Worm (Caenorhabditis elegans) whole organism, mixed stage, embryonic: ENCODE measurements around the gene spe-39.
A peak's percentile ranks its signal among the peaks of the same experiment; 100 is the strongest.

Experiments
- M03D4.4 ChIP-seq: sonication (generic microtip); optimal IDR thresholded peaks from 2 replicates; lab custom pipeline; 2017; ENCODE audit warnings: mild to moderate bottlenecking, missing genetic modification characterization, missing compliant biosample characterization
- blmp-1 ChIP-seq: fragments of 150-350 bp; optimal IDR thresholded peaks from 2 replicates; lab custom pipeline; 2014; ENCODE audit warnings: missing biosample characterization, missing genetic modification characterization
- ceh-39 ChIP-seq: fragments of 150-350 bp; optimal IDR thresholded peaks from 2 replicates; lab custom pipeline; 2014; ENCODE audit warnings: missing biosample characterization, missing genetic modification characterization
- ceh-43 ChIP-seq: fragments of 200-800 bp; sonication (Bioruptor generic); optimal IDR thresholded peaks from 2 replicates; lab custom pipeline; 2018; ENCODE audit warnings: mild to moderate bottlenecking, missing genetic modification characterization, moderate library complexity, missing compliant biosample characterization
- ceh-83 ChIP-seq: fragments of 200-800 bp; sonication (Bioruptor generic); optimal IDR thresholded peaks from 2 replicates; lab custom pipeline; 2018; ENCODE audit warnings: mild to moderate bottlenecking, missing genetic modification characterization, missing compliant biosample characterization
- ces-1 ChIP-seq: fragments of 150-350 bp; optimal IDR thresholded peaks from 2 replicates; lab custom pipeline; 2014; ENCODE audit warnings: missing biosample characterization, missing genetic modification reagents, missing genetic modification characterization
- cnd-1 ChIP-seq: fragments of 200-800 bp; sonication (Bioruptor generic); optimal IDR thresholded peaks from 2 replicates; lab custom pipeline; 2018; ENCODE audit warnings: mild to moderate bottlenecking, missing genetic modification characterization, missing compliant biosample characterization
- elt-1 ChIP-seq: sonication (generic microtip); optimal IDR thresholded peaks from 2 replicates; lab custom pipeline; 2017; ENCODE audit warnings: missing genetic modification characterization, mild to moderate bottlenecking, missing compliant biosample characterization, antibody characterized with exemption, moderate library complexity, borderline replicate concordance; ENCODE audit not compliant: insufficient read depth
- elt-3 ChIP-seq: fragments of 150-350 bp; optimal IDR thresholded peaks from 2 replicates; lab custom pipeline; 2014; ENCODE audit warnings: missing biosample characterization, missing genetic modification characterization
- ham-2 ChIP-seq: fragments of 200-800 bp; sonication (Bioruptor generic); optimal IDR thresholded peaks from 2 replicates; lab custom pipeline; 2018; ENCODE audit warnings: mild to moderate bottlenecking, missing genetic modification characterization, missing compliant biosample characterization
- hlh-1 ChIP-seq: fragments of 150-350 bp; optimal IDR thresholded peaks from 2 replicates; lab custom pipeline; 2014; ENCODE audit warnings: missing biosample characterization, missing genetic modification reagents, missing genetic modification characterization
- lin-13 ChIP-seq: fragments of 150-350 bp; optimal IDR thresholded peaks from 2 replicates; lab custom pipeline; 2014; ENCODE audit warnings: missing biosample characterization, missing genetic modification characterization
- lin-32 ChIP-seq: fragments of 200-800 bp; sonication (Bioruptor generic); optimal IDR thresholded peaks from 2 replicates; lab custom pipeline; 2018; ENCODE audit warnings: mild to moderate bottlenecking, missing genetic modification characterization, missing compliant biosample characterization
- lsy-2 ChIP-seq: fragments of 150-350 bp; optimal IDR thresholded peaks from 2 replicates; lab custom pipeline; 2014; ENCODE audit warnings: missing biosample characterization, missing genetic modification characterization
- mab-5 ChIP-seq: fragments of 150-350 bp; optimal IDR thresholded peaks from 2 replicates; lab custom pipeline; 2014; ENCODE audit warnings: missing biosample characterization, missing genetic modification characterization
- mep-1 ChIP-seq: fragments of 150-350 bp; optimal IDR thresholded peaks from 2 replicates; lab custom pipeline; 2017; ENCODE audit warnings: missing biosample characterization, missing genetic modification reagents, missing genetic modification characterization, inconsistent platforms
- nhr-12 ChIP-seq: fragments of 150-350 bp; optimal IDR thresholded peaks from 2 replicates; lab custom pipeline; 2014; ENCODE audit warnings: missing biosample characterization, missing genetic modification characterization
- nhr-237 ChIP-seq: fragments of 150-350 bp; optimal IDR thresholded peaks from 2 replicates; lab custom pipeline; 2014; ENCODE audit warnings: missing biosample characterization, missing genetic modification characterization
- nhr-28 ChIP-seq: fragments of 150-350 bp; optimal IDR thresholded peaks from 2 replicates; lab custom pipeline; 2014; ENCODE audit warnings: missing biosample characterization, missing genetic modification characterization
- nhr-76 ChIP-seq: sonication (generic microtip); optimal IDR thresholded peaks from 2 replicates; lab custom pipeline; 2017; ENCODE audit warnings: missing biosample characterization, missing genetic modification characterization
- pha-4 ChIP-seq: fragments of 150-350 bp; optimal IDR thresholded peaks from 2 replicates; lab custom pipeline; 2018; ENCODE audit warnings: missing biosample characterization, missing genetic modification reagents, missing genetic modification characterization
- sem-2 ChIP-seq: fragments of 200-800 bp; sonication (Bioruptor generic); optimal IDR thresholded peaks from 2 replicates; lab custom pipeline; 2018; ENCODE audit warnings: mild to moderate bottlenecking, missing genetic modification characterization, missing compliant biosample characterization
- snpc-4 ChIP-seq: fragments of 150-350 bp; optimal IDR thresholded peaks from 2 replicates; lab custom pipeline; 2014; ENCODE audit warnings: missing biosample characterization, missing genetic modification characterization
- sptf-1 ChIP-seq: sonication (generic microtip); optimal IDR thresholded peaks from 2 replicates; lab custom pipeline; 2017; ENCODE audit warnings: mild to moderate bottlenecking, missing genetic modification characterization, moderate library complexity, missing compliant biosample characterization
- unc-120 ChIP-seq: sonication (generic microtip); optimal IDR thresholded peaks from 2 replicates; lab custom pipeline; 2017; ENCODE audit warnings: missing genetic modification characterization, missing compliant biosample characterization; ENCODE audit not compliant: poor library complexity, severe bottlenecking
- unc-62 ChIP-seq: fragments of 150-350 bp; optimal IDR thresholded peaks from 2 replicates; lab custom pipeline; 2014; ENCODE audit warnings: missing biosample characterization, missing genetic modification reagents, missing genetic modification characterization
- zip-8 ChIP-seq: fragments of 150-350 bp; optimal IDR thresholded peaks from 2 replicates; lab custom pipeline; 2014; ENCODE audit warnings: missing biosample characterization, missing genetic modification characterization
- ztf-11 ChIP-seq: fragments of 150-350 bp; optimal IDR thresholded peaks from 2 replicates; lab custom pipeline; 2014; ENCODE audit warnings: missing biosample characterization, missing genetic modification characterization

Gene spe-39

ce11 chrV:6768452-6768929 lies 16.8 kb upstream of the spe-39 start, which contains the start of the genes T25F10.1 and clik-1:
Gene T25F10.1 (plus strand): TSS chrV:6768502.
Gene clik-1 (minus strand): TSS chrV:6768732.
- TF ChIP-seq unc-62 (GFP tag; lab: Kevin White, UChicago) (peak; percentile 9), nhr-12 (tag; lab: Kevin White, UChicago) (no peak), lin-13 (tag; lab: Kevin White, UChicago) (no peak), elt-1 (tag; lab: Kevin White, UChicago) (no peak), unc-120 (peak; percentile 90), snpc-4 (tag; lab: Kevin White, UChicago) (no peak), ceh-83 (no peak), hlh-1 (tag; lab: Kevin White, UChicago) (peak; percentile 31)
- TF ChIP-seq, all 35 proteins: peak for 3

DNA sequence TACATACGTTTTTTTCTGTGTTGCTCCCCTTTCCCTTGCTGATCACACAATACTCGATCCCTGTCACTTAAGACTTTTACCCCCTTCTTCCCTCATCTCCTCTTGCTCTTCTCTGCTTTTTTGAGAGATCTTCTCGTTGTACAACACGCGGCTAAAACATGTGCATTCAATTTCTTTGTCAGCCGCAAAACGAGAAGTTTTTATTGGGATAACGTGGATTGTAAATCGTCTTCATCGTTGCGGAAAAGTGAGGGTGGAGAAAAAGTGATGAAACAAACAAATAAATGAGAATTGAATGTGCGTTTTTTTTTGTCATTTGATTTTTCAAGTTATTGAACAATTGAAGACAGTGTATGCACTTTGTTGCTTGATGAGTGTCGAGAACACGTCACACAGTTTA lies 15.8 kb upstream of the spe-39 start:
- TF ChIP-seq ceh-39 (tag; lab: Kevin White, UChicago) (no peak), lin-32 (no peak), unc-62 (GFP tag; lab: Kevin White, UChicago) (no peak), nhr-12 (tag; lab: Kevin White, UChicago) (no peak), unc-120 (no peak), blmp-1 (tag; lab: Kevin White, UChicago) (no peak), pha-4 (tag; lab: Kevin White, UChicago) (no peak), sptf-1 (tag; lab: Kevin White, UChicago) (no peak), sem-2 (GFP tag; lab: Kevin White, UChicago) (no peak), ces-1 (GFP tag; lab: Kevin White, UChicago) (no peak), lsy-2 (no peak), cnd-1 (no peak), ceh-83 (no peak), nhr-28 (tag; lab: Kevin White, UChicago) (no peak), elt-1 (tag; lab: Kevin White, UChicago) (no peak), ztf-11 (tag; lab: Kevin White, UChicago) (no peak)

DNA sequence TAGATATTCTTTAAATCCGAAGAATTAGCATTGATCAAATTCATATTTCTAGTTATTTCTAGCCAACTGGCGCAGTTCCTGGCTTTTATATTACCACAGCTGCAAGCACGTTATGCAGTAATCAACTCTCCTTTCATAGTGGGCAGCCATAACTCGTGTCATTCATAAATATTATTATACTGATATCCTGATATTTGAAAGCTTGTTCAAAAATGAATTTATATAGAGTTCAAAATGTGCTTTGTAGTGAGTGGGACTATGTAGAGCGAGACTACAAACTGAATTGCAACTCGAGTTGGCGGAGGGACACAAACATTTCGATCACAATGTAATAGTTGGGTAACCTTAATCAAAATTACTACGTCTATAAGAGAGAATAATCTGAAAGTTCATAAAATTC lies 13.6 kb upstream of the spe-39 start, which contains the start of gene srh-30:
Gene srh-30, minus strand, starts transcription at position 101 of the 400 bp plus-strand sequence.
- TF ChIP-seq lin-13 (tag; lab: Kevin White, UChicago) = no peak
- TF ChIP-seq lsy-2 = no peak
- no peak for TF ChIP-seq ceh-43
- TF ChIP-seq mep-1 (tag; lab: Kevin White, UChicago) = no peak
- no peak for TF ChIP-seq lin-32

DNA sequence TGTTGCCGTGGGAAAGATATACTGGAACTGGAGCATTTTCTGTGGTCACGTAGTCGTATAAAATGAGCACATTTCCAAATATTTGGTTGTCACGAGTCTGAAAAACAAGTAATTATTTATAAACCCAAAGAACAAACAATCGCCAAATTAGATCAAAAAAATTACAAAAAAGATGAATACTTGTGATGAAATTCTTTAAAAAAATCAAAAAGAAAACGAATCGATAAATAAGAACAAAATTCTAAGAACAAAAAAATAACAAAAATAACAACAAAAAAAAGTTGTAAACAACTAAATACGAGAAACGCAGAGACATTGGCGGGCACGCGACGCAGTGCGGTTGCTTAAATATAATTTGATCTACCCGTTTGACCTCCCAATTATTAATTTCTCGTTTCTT lies 11.5 kb upstream of the spe-39 start, which contains the start of gene ZC404.16:
Gene ZC404.16, minus strand, starts transcription at position 101 of the 400 bp plus-strand sequence.
- TF ChIP-seq hlh-1 (tag; lab: Kevin White, UChicago) (no peak), unc-62 (GFP tag; lab: Kevin White, UChicago) (no peak), ces-1 (GFP tag; lab: Kevin White, UChicago) (no peak), nhr-28 (tag; lab: Kevin White, UChicago) (no peak), mab-5 (no peak), lin-13 (tag; lab: Kevin White, UChicago) (no peak), nhr-237 (tag; lab: Kevin White, UChicago) (no peak), ceh-83 (no peak), M03D4.4 (tag; lab: Kevin White, UChicago) (no peak), unc-120 (no peak)

DNA sequence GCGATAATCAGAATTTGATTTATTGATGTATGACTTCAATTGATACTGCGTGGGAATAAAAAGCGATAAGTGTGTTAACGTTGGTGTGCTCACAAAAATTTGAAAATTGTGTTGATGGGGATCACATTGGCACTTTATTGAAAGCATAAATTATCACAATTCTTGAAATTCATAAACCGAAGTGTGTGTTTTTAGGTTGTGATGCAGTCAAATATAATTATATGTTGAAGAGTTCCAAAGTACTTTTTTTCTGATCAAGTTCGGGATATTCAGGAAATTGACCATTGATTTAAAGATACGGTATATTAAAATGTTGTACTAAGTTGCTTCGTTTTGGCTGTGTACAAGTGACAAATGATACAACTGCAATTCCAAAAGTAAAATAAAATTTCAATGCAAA lies 9.5 kb upstream of the spe-39 start, which contains the start of gene srh-28:
Gene srh-28, minus strand, starts transcription at position 101 of the 400 bp plus-strand sequence.
- TF ChIP-seq pha-4 (tag; lab: Kevin White, UChicago) (no peak), cnd-1 (no peak), lin-32 (no peak), sem-2 (GFP tag; lab: Kevin White, UChicago) (no peak), sptf-1 (tag; lab: Kevin White, UChicago) (no peak), unc-62 (GFP tag; lab: Kevin White, UChicago) (no peak), ham-2 (GFP tag; lab: Kevin White, UChicago) (no peak), M03D4.4 (tag; lab: Kevin White, UChicago) (no peak)
- TF ChIP-seq, all 35 proteins: peak for 0

- TF ChIP-seq ceh-83 = no peak
- no peak for TF ChIP-seq elt-1 (tag; lab: Kevin White, UChicago)
- TF ChIP-seq nhr-28 (tag; lab: Kevin White, UChicago) = no peak
- TF ChIP-seq lsy-2 = no peak
- no peak for TF ChIP-seq ces-1 (GFP tag; lab: Kevin White, UChicago)
- TF ChIP-seq elt-3 = no peak
- TF ChIP-seq nhr-76 = no peak
- no peak for TF ChIP-seq unc-120
- no peak for TF ChIP-seq ztf-11 (tag; lab: Kevin White, UChicago)
- TF ChIP-seq zip-8 (tag; lab: Kevin White, UChicago) = no peak
- TF ChIP-seq ceh-43 = no peak
- no peak for TF ChIP-seq mep-1 (tag; lab: Kevin White, UChicago)
- no peak for TF ChIP-seq pha-4 (tag; lab: Kevin White, UChicago)
- TF ChIP-seq nhr-237 (tag; lab: Kevin White, UChicago) = no peak
- TF ChIP-seq lin-32 = no peak
Measured at ce11 chrV:6778457-6778856, 6.8 kb upstream of the spe-39 start.
